Fruit fly (Drosophila melanogaster) whole organism, embryonic: Measurements from ENCODE around the gene mRF1.

Source experiments
- B-H2 ChIP-seq: fragments of 200-800 bp; sonication (Bioruptor generic); optimal IDR thresholded peaks from 2 replicates; lab custom pipeline; 2018; ENCODE audit warnings: missing biosample characterization, mild to moderate bottlenecking, missing genetic modification characterization
- Blimp-1 ChIP-seq: fragments of 200-800 bp; sonication (Bioruptor generic); optimal IDR thresholded peaks from 3 replicates; lab custom pipeline; 2018; ENCODE audit warnings: missing biosample characterization, missing genetic modification characterization, mild to moderate bottlenecking, moderate library complexity, missing genetic modification reagents
- CG10147 ChIP-seq: fragments of 200-800 bp; sonication (Bioruptor generic); optimal IDR thresholded peaks from 2 replicates; lab custom pipeline; 2019; ENCODE audit warnings: missing biosample characterization, mild to moderate bottlenecking, missing genetic modification characterization, moderate library complexity
- CG10979 ChIP-seq: fragments of 200-800 bp; sonication (Bioruptor generic); optimal IDR thresholded peaks from 2 replicates; lab custom pipeline; 2018; ENCODE audit warnings: missing biosample characterization, mild to moderate bottlenecking, missing genetic modification characterization, moderate library complexity
- CG11456 ChIP-seq: fragments of 200-800 bp; sonication (Bioruptor generic); IDR thresholded peaks from 3 replicates; pipeline ENCODE4 v1.3.6; 2022; ENCODE audit warnings: missing biosample characterization, missing genetic modification characterization
- CG11723 ChIP-seq: fragments of 200-800 bp; sonication (Bioruptor generic); optimal IDR thresholded peaks from 2 replicates; lab custom pipeline; 2017; ENCODE audit warnings: missing biosample characterization, mild to moderate bottlenecking, missing genetic modification characterization
- CG13296 ChIP-seq: fragments of 200-800 bp; sonication (Bioruptor generic); optimal IDR thresholded peaks from 3 replicates; lab custom pipeline; 2018; ENCODE audit warnings: missing biosample characterization, mild to moderate bottlenecking, missing genetic modification characterization
- CG13624 ChIP-seq: fragments of 200-800 bp; sonication (Bioruptor generic); optimal IDR thresholded peaks from 2 replicates; lab custom pipeline; 2016; ENCODE audit warnings: missing biosample characterization, missing genetic modification characterization
- CG14441 ChIP-seq: fragments of 200-800 bp; sonication (Bioruptor generic); IDR thresholded peaks from 2 replicates; pipeline ENCODE4 v1.3.6; 2022; ENCODE audit warnings: missing biosample characterization, missing genetic modification characterization
- CG14710 ChIP-seq: fragments of 200-800 bp; sonication (Bioruptor generic); optimal IDR thresholded peaks from 3 replicates; lab custom pipeline; 2019; ENCODE audit warnings: missing biosample characterization, mild to moderate bottlenecking, missing genetic modification characterization, moderate library complexity
- CG14860 ChIP-seq: fragments of 200-800 bp; sonication (Bioruptor generic); IDR thresholded peaks from 3 replicates; pipeline ENCODE4 v1.3.6; 2022; ENCODE audit warnings: missing biosample characterization, missing genetic modification characterization; ENCODE audit not compliant: partially characterized antibody
- CG15514 ChIP-seq: fragments of 200-800 bp; sonication (Bioruptor generic); optimal IDR thresholded peaks from 3 replicates; lab custom pipeline; 2017; ENCODE audit warnings: missing biosample characterization, missing genetic modification characterization, mild to moderate bottlenecking, moderate library complexity, missing genetic modification reagents
- CG1603 ChIP-seq: fragments of 200-800 bp; sonication (Bioruptor generic); optimal IDR thresholded peaks from 2 replicates; lab custom pipeline; 2019; ENCODE audit warnings: missing biosample characterization, mild to moderate bottlenecking, missing genetic modification characterization, moderate library complexity
- CG16813 ChIP-seq: fragments of 200-800 bp; sonication (Bioruptor generic); IDR thresholded peaks from 3 replicates; pipeline ENCODE4 v1.3.6; 2022; ENCODE audit warnings: missing biosample characterization, missing genetic modification characterization; ENCODE audit not compliant: partially characterized antibody
- CG31388 ChIP-seq: fragments of 200-800 bp; sonication (Bioruptor generic); optimal IDR thresholded peaks from 2 replicates; lab custom pipeline; 2016; ENCODE audit warnings: missing biosample characterization, missing genetic modification characterization
- CG33213 ChIP-seq: fragments of 200-800 bp; sonication (Bioruptor generic); optimal IDR thresholded peaks from 3 replicates; lab custom pipeline; 2016; ENCODE audit warnings: missing biosample characterization, missing genetic modification characterization
- CG6813 ChIP-seq: fragments of 200-800 bp; sonication (Bioruptor generic); optimal IDR thresholded peaks from 2 replicates; lab custom pipeline; 2017; ENCODE audit warnings: missing biosample characterization, missing genetic modification characterization, mild to moderate bottlenecking, moderate library complexity, missing genetic modification reagents
- CG7271 ChIP-seq: fragments of 200-800 bp; sonication (Bioruptor generic); optimal IDR thresholded peaks from 2 replicates; lab custom pipeline; 2018; ENCODE audit warnings: missing biosample characterization, mild to moderate bottlenecking, missing genetic modification characterization, moderate library complexity
- CG9797 ChIP-seq: fragments of 200-800 bp; sonication (Bioruptor generic); optimal IDR thresholded peaks from 3 replicates; lab custom pipeline; 2018; ENCODE audit warnings: missing biosample characterization, mild to moderate bottlenecking, missing genetic modification characterization
- Dip3 ChIP-seq: fragments of 200-800 bp; sonication (Bioruptor generic); optimal IDR thresholded peaks from 3 replicates; lab custom pipeline; 2016; ENCODE audit warnings: missing biosample characterization, missing genetic modification characterization
- Dref ChIP-seq: fragments of 200-800 bp; sonication (Bioruptor generic); IDR thresholded peaks from 2 replicates; pipeline ENCODE4 v1.3.6; 2022; ENCODE audit warnings: missing biosample characterization, missing genetic modification characterization
- Elba2 ChIP-seq: fragments of 200-800 bp; sonication (Bioruptor generic); optimal IDR thresholded peaks from 3 replicates; lab custom pipeline; 2016; ENCODE audit warnings: missing biosample characterization, missing genetic modification characterization
- Fer3 ChIP-seq: fragments of 200-800 bp; sonication (Bioruptor generic); optimal IDR thresholded peaks from 2 replicates; lab custom pipeline; 2018; ENCODE audit warnings: missing biosample characterization, mild to moderate bottlenecking, missing genetic modification characterization, moderate library complexity
- HLHmδ ChIP-seq: fragments of 200-800 bp; sonication (Bioruptor generic); optimal IDR thresholded peaks from 2 replicates; lab custom pipeline; 2018; ENCODE audit warnings: missing biosample characterization, mild to moderate bottlenecking, missing genetic modification characterization, moderate library complexity
- MESR4 ChIP-seq: fragments of 200-800 bp; sonication (Bioruptor generic); optimal IDR thresholded peaks from 2 replicates; lab custom pipeline; 2018; ENCODE audit warnings: missing biosample characterization, mild to moderate bottlenecking, missing genetic modification characterization, moderate library complexity
- MTF-1 ChIP-seq: fragments of 200-800 bp; sonication (Bioruptor generic); optimal IDR thresholded peaks from 2 replicates; lab custom pipeline; 2018; ENCODE audit warnings: missing biosample characterization, mild to moderate bottlenecking, missing genetic modification characterization, borderline replicate concordance
- Myb ChIP-seq: fragments of 200-800 bp; sonication (Bioruptor generic); optimal IDR thresholded peaks from 2 replicates; lab custom pipeline; 2016; ENCODE audit warnings: missing biosample characterization, missing genetic modification characterization
- Optix ChIP-seq: fragments of 200-800 bp; sonication (Bioruptor generic); IDR thresholded peaks from 3 replicates; pipeline ENCODE4 v1.3.6; 2022; ENCODE audit warnings: missing biosample characterization, missing genetic modification characterization
- Sry-δ ChIP-seq: fragments of 200-800 bp; sonication (Bioruptor generic); optimal IDR thresholded peaks from 2 replicates; lab custom pipeline; 2016; ENCODE audit warnings: missing biosample characterization, missing genetic modification characterization
- Ssrp ChIP-seq: fragments of 200-800 bp; sonication (Bioruptor generic); optimal IDR thresholded peaks from 2 replicates; lab custom pipeline; 2018; ENCODE audit warnings: missing biosample characterization, mild to moderate bottlenecking, missing genetic modification characterization, moderate library complexity
- Stat92E ChIP-seq, 3 experiments: fragments of >200 bp in 2 of 3; fragments of 200-800 bp in 1 of 3; sonication (Bioruptor generic) in 1 of 3; optimal IDR thresholded peaks; 2 replicates each; lab custom pipeline; 2017 to 2019; ENCODE audit warnings: missing biosample characterization in 3 of 3, missing genetic modification characterization in 3 of 3, mild to moderate bottlenecking in 1 of 3, moderate library complexity in 1 of 3
- crp ChIP-seq, 2 experiments: fragments of 200-800 bp; sonication (Bioruptor generic); optimal IDR thresholded peaks; 2 replicates in 1 of 2; 3 replicates in 1 of 2; lab custom pipeline; 2017; ENCODE audit warnings: missing biosample characterization in 2 of 2, missing genetic modification characterization in 2 of 2, mild to moderate bottlenecking in 1 of 2, moderate library complexity in 1 of 2
- gfzf ChIP-seq: fragments of 200-800 bp; sonication (Bioruptor generic); optimal IDR thresholded peaks from 2 replicates; lab custom pipeline; 2016; ENCODE audit warnings: missing biosample characterization, mild to moderate bottlenecking, missing genetic modification characterization, moderate library complexity
- grau ChIP-seq: fragments of 200-800 bp; optimal IDR thresholded peaks from 3 replicates; lab custom pipeline; 2019; ENCODE audit warnings: missing biosample characterization, mild to moderate bottlenecking, missing genetic modification characterization, moderate library complexity
- gro ChIP-seq: fragments of 200-800 bp; sonication (Bioruptor generic); optimal IDR thresholded peaks from 2 replicates; lab custom pipeline; 2016; ENCODE audit warnings: missing biosample characterization, missing genetic modification characterization
- kah ChIP-seq: fragments of 200-800 bp; sonication (Bioruptor generic); optimal IDR thresholded peaks from 2 replicates; lab custom pipeline; 2018; ENCODE audit warnings: missing biosample characterization, mild to moderate bottlenecking, missing genetic modification characterization
- ken ChIP-seq: fragments of 200-800 bp; sonication (Bioruptor generic); IDR thresholded peaks from 3 replicates; pipeline ENCODE4 v1.3.6; 2022; ENCODE audit warnings: missing biosample characterization, missing genetic modification characterization
- mam ChIP-seq: fragments of 200-800 bp; sonication (Bioruptor generic); optimal IDR thresholded peaks from 3 replicates; lab custom pipeline; 2016; ENCODE audit warnings: missing biosample characterization, missing genetic modification characterization
- nerfin-2 ChIP-seq: fragments of 200-800 bp; sonication (Bioruptor generic); IDR thresholded peaks from 2 replicates; pipeline ENCODE4 v1.3.6; 2022; ENCODE audit warnings: missing biosample characterization, missing genetic modification characterization; ENCODE audit not compliant: partially characterized antibody
- pzg ChIP-seq: fragments of 200-800 bp; sonication (Bioruptor generic); optimal IDR thresholded peaks from 3 replicates; lab custom pipeline; 2018; ENCODE audit warnings: missing biosample characterization, mild to moderate bottlenecking, missing genetic modification characterization, moderate library complexity
- sd ChIP-seq: fragments of 200-800 bp; sonication (Bioruptor generic); optimal IDR thresholded peaks from 3 replicates; lab custom pipeline; 2018; ENCODE audit warnings: missing biosample characterization, mild to moderate bottlenecking, missing genetic modification characterization, moderate library complexity
- sob ChIP-seq: fragments of 200-800 bp; sonication (Bioruptor generic); IDR thresholded peaks from 2 replicates; pipeline ENCODE4 v1.3.6; 2022; ENCODE audit warnings: missing biosample characterization, missing genetic modification characterization
- tgo ChIP-seq: fragments of 200-800 bp; sonication (Bioruptor generic); IDR thresholded peaks from 3 replicates; pipeline ENCODE4 v1.3.6; 2022; ENCODE audit warnings: missing biosample characterization, missing genetic modification characterization
- tna ChIP-seq: fragments of 200-800 bp; sonication (Bioruptor generic); IDR thresholded peaks from 2 replicates; pipeline ENCODE4 v1.3.6; 2022; ENCODE audit warnings: missing biosample characterization, missing genetic modification characterization; ENCODE audit not compliant: partially characterized antibody
- trem ChIP-seq: fragments of 200-800 bp; optimal IDR thresholded peaks from 3 replicates; lab custom pipeline; 2019; ENCODE audit warnings: missing biosample characterization, mild to moderate bottlenecking, missing genetic modification characterization, moderate library complexity
- unc-4 ChIP-seq: fragments of 200-800 bp; sonication (Bioruptor generic); IDR thresholded peaks from 2 replicates; pipeline ENCODE4 v1.3.6; 2022; ENCODE audit warnings: missing biosample characterization, missing genetic modification characterization; ENCODE audit not compliant: partially characterized antibody
- zfh1 ChIP-seq: fragments of 200-800 bp; sonication (Bioruptor generic); IDR thresholded peaks from 3 replicates; pipeline ENCODE4 v1.3.6; 2022; ENCODE audit warnings: missing biosample characterization, missing genetic modification characterization

Gene mRF1

dm6 chr2L:13219281-13220092 lies at the start of gene mRF1, which contains the start of gene CG9426 (continued):
- TF ChIP-seq CG1603 (tag; lab: Kevin White, UChicago) (peak; percentile 54), crp (GFP tag; optimal IDR thresholded peaks at IDR 0.05; lab: Kevin White, UChicago) (peak in 1 of 2 experiments; percentile 1), ken (GFP tag; lab: Robert Waterston, UW) (no peak), kah (GFP tag; lab: Kevin White, UChicago) (no peak), pzg (GFP tag; lab: Kevin White, UChicago) (peak; percentile 81), CG10147 (GFP tag; lab: Kevin White, UChicago) (no peak), gfzf (GFP tag; lab: Kevin White, UChicago) (peak; percentile 49), CG13296 (GFP tag; lab: Kevin White, UChicago) (peak; percentile 6), CG13624 (peak; percentile 40), unc-4 (GFP tag; lab: Robert Waterston, UW) (peak; percentile 98), Sry-δ (peak; percentile 96), HLHmδ (GFP tag; lab: Kevin White, UChicago) (no peak), CG14710 (tag; lab: Kevin White, UChicago) (peak; percentile 58), CG11456 (GFP tag; lab: Robert Waterston, UW) (no peak), CG9797 (GFP tag; lab: Kevin White, UChicago) (peak; percentile 17), gro (GFP tag; lab: Kevin White, UChicago) (peak; percentile 35), Optix (GFP tag; lab: Robert Waterston, UW) (no peak), zfh1 (GFP tag; lab: Robert Waterston, UW) (no peak), MESR4 (GFP tag; lab: Kevin White, UChicago) (peak; percentile 85), CG11723 (GFP tag; lab: Kevin White, UChicago) (no peak), CG10979 (peak; percentile 13), CG31388 (GFP tag; lab: Kevin White, UChicago) (no peak), CG14441 (GFP tag; lab: Robert Waterston, UW) (peak; percentile 22; the same call in 1 of the 2 replicates), grau (peak; percentile 31), CG16813 (GFP tag; lab: Robert Waterston, UW) (peak; percentile 100), Fer3 (tag; lab: Kevin White, UChicago) (no peak), CG6813 (GFP tag; lab: Kevin White, UChicago) (no peak), Myb (GFP tag; lab: Kevin White, UChicago) (peak; percentile 17), Stat92E (GFP tag; optimal IDR thresholded peaks at IDR 0.05; lab: Kevin White, UChicago) (peak in 1 of 3 experiments; percentile 34), CG33213 (GFP tag; lab: Kevin White, UChicago) (peak; percentile 13), Ssrp (tag; lab: Kevin White, UChicago) (no peak), B-H2 (peak; percentile 12), sd (tag; lab: Kevin White, UChicago) (peak; percentile 37), tna (peak; percentile 96), CG7271 (tag; lab: Kevin White, UChicago) (no peak), Dref (peak; percentile 96), mam (peak; percentile 23), Elba2 (peak; percentile 86), CG15514 (GFP tag; lab: Kevin White, UChicago) (peak; percentile 94), tgo (GFP tag; lab: Robert Waterston, UW) (no peak), CG14860 (GFP tag; lab: Robert Waterston, UW) (peak; percentile 94), sob (peak; percentile 43; the same call in 1 of the 2 replicates), trem (tag; lab: Kevin White, UChicago) (peak; percentile 77), MTF-1 (GFP tag; lab: Kevin White, UChicago) (no peak), nerfin-2 (GFP tag; lab: Robert Waterston, UW) (peak; percentile 98), Dip3 (no peak), Blimp-1 (GFP tag; lab: Kevin White, UChicago) (no peak)
